Worm (Caenorhabditis elegans): ENCODE measurements around the gene F52E1.2.

DNA sequence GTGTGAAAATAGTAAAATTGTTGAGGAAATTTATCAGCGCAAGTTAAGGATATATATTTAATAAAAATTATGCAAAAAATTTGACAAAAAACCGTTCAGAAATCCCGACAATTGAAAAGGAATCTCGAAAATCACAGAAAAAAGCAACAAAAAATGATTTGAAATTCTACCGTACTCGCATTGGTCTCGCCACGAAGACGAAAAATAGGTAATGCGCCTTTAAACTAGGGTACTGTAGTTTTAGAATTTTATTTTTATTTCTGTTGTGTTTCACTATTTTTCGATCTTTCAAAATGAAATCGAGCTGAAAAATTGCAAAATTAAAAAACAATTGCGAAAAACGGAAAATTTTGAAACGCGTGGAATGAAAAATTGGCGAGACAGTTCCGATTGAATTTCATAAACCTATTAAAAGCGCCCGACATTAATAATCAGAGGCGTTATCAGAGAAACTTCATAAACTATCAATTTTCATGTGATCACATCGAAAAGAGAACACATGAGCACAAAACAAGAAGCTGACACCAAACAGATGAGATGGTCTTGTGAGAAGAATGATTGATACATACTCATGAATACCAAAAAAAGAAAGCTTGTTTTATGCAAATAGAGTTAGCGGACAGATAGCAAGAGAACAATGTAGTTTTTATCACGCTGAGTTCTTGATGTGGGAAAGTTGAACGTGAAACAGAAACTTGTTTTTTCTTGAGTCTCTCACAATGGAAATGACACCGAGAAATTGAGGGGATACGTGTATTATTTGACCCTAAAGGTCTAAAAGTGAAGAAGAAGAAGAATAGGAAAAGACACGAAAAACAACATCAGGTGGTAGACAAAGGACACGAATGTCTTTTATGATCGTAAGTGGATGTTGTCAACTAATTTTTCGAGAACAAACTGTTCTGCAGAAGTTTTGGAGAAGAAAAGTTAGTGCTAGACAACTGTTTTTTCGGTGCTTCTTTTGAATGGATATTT is 14.7 kb downstream of the F52E1.2 start:
- TF ChIP-seq med-1 (GFP tag; optimal IDR thresholded peaks at IDR 0.05; ENCODE audit: insufficient read depth) (no peak), flt-1 (GFP tag; IDR thresholded peaks at IDR 0.05) (no peak), ref-1 (GFP tag; conservative IDR thresholded peaks at IDR 0.05) (no peak), cog-1 (tag; optimal IDR thresholded peaks at IDR 0.05) (no peak)
